Fruit fly (Drosophila melanogaster): ENCODE measurements around the gene Nedd4.

The Nedd4 gene

DNA sequence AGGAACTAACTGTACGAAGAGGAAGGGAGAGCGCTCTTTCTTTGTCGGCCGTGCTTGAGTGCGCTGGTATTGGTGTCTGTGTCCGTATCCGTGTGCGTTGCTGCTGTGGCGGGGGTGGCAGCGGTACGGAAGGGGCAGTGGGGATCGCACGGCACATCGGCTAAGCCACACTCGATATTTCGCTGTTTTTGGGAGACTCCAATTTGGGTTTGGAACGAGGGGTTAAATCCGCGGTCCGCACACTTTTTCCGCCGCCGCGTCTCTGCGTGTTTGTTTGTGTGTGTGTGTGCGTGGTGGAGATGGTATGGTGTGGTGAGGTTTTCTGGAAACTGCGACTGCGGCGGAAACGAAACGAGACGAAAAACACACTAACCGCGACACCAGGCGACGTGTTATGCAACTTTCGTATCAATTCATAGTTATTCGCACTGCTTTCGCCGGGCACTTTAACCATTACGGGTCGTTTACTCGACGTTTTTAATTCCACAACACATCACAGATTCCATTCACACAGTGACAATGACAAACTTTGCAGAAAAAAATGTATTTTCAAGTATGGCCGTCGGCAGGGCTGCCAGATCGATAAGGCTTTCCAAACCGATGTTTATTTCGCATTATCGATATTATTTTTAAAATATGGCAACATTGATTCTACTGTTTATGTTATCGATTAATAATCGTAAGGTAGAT, 27.5 kb downstream of the Nedd4 start, which contains the start of gene CycT (continued):
- TF ChIP-seq mam (GFP tag; optimal IDR thresholded peaks at IDR 0.05) (no peak), CG11696 (GFP tag; IDR thresholded peaks at IDR 0.05) (no peak), Usf (GFP tag; optimal IDR thresholded peaks at IDR 0.05) (no peak), Sry-β (GFP tag; optimal IDR thresholded peaks at IDR 0.05) (no peak), H15 (GFP tag; IDR thresholded peaks at IDR 0.05) (no peak), CG2129 (GFP tag; IDR thresholded peaks at IDR 0.05; ENCODE audit: partially characterized antibody) (peak; percentile 83), CG1832 (GFP tag; optimal IDR thresholded peaks at IDR 0.05) (no peak), fu2 (GFP tag; optimal IDR thresholded peaks at IDR 0.05) (peak; percentile 3), gfzf (GFP tag; optimal IDR thresholded peaks at IDR 0.05) (peak; percentile 37), D19A (tag; optimal IDR thresholded peaks at IDR 0.05) (no peak), ken (GFP tag; IDR thresholded peaks at IDR 0.05) (no peak), CG2875 (GFP tag; optimal IDR thresholded peaks at IDR 0.05) (no peak), ab (GFP tag; optimal IDR thresholded peaks at IDR 0.05) (no peak), tll (GFP tag; optimal IDR thresholded peaks at IDR 0.05) (no peak), Elba2 (GFP tag; optimal IDR thresholded peaks at IDR 0.05) (no peak), bbx (GFP tag; IDR thresholded peaks at IDR 0.05; ENCODE audit: partially characterized antibody) (peak; percentile 93), psq (GFP tag; optimal IDR thresholded peaks at IDR 0.05) (no peak), Med (GFP tag) (peak; percentile 87), jing (GFP tag; optimal IDR thresholded peaks at IDR 0.05) (no peak), CG31224 (GFP tag; IDR thresholded peaks at IDR 0.05) (peak; percentile 25; the same call in 1 of the 2 replicates), klu (GFP tag; IDR thresholded peaks at IDR 0.05) (no peak), twi (tag; optimal IDR thresholded peaks at IDR 0.05) (no peak), CG11085 (GFP tag; IDR thresholded peaks at IDR 0.05) (no peak), ro (GFP tag; IDR thresholded peaks at IDR 0.05) (no peak), chinmo (GFP tag; IDR thresholded peaks at IDR 0.05; ENCODE audit: partially characterized antibody) (peak; percentile 70; the same call in 1 of the 4 replicates), D19B (GFP tag; optimal IDR thresholded peaks at IDR 0.05) (no peak), Eip74EF (GFP tag; optimal IDR thresholded peaks at IDR 0.05) (peak in 1 of 2 experiments; percentile 89), bsh (GFP tag; optimal IDR thresholded peaks at IDR 0.05) (peak; percentile 8 to 39), crol (GFP tag; IDR thresholded peaks at IDR 0.05) (peak; percentile 87), CG32532 (GFP tag; IDR thresholded peaks at IDR 0.05) (no peak), Fer1 (GFP tag; optimal IDR thresholded peaks at IDR 0.05) (peak; percentile 85), CG8359 (GFP tag; optimal IDR thresholded peaks at IDR 0.05; ENCODE audit: borderline replicate concordance) (no peak), tx (GFP tag; optimal IDR thresholded peaks at IDR 0.05) (no peak), CG2120 (GFP tag; optimal IDR thresholded peaks at IDR 0.05) (no peak), vnd (GFP tag; IDR thresholded peaks at IDR 0.05; ENCODE audit: partially characterized antibody) (peak; percentile 81), Meics (GFP tag; optimal IDR thresholded peaks at IDR 0.05) (peak; percentile 63), hb (GFP tag; IDR thresholded peaks at IDR 0.05; ENCODE audit: partially characterized antibody) (peak; percentile 76), chn (GFP tag; optimal IDR thresholded peaks at IDR 0.05) (no peak), Myb (GFP tag; optimal IDR thresholded peaks at IDR 0.05) (peak; percentile 83), CG4730 (GFP tag; IDR thresholded peaks at IDR 0.05) (no peak), Xrp1 (GFP tag; IDR thresholded peaks at IDR 0.05) (0 out of 2 replicates have a peak, but pooled peaks have one; percentile 9), Hr51 (GFP tag; optimal IDR thresholded peaks at IDR 0.05) (no peak), CG7963 (GFP tag; IDR thresholded peaks at IDR 0.05; ENCODE audit: partially characterized antibody) (peak; percentile 88), HLH54F (GFP tag; optimal IDR thresholded peaks at IDR 0.05) (no peak), CG6654 (GFP tag; optimal IDR thresholded peaks at IDR 0.05) (no peak), CG17912 (GFP tag; optimal IDR thresholded peaks at IDR 0.05) (no peak), CG2678 (tag; optimal IDR thresholded peaks at IDR 0.05) (no peak), CG8478 (optimal IDR thresholded peaks at IDR 0.05) (peak; percentile 85), CG10267 (tag; optimal IDR thresholded peaks at IDR 0.05) (peak; percentile 66)
